Fruit fly (Drosophila melanogaster) whole organism, embryonic: ENCODE data around the gene CG13876.

Source experiments
- Aef1 ChIP-seq: fragments of 200-800 bp; sonication (Bioruptor generic); IDR thresholded peaks from 3 replicates; pipeline ENCODE4 v1.3.6; 2022; ENCODE audit warnings: missing biosample characterization, missing genetic modification characterization
- CG10654 ChIP-seq: fragments of 200-800 bp; sonication (Bioruptor generic); optimal IDR thresholded peaks from 2 replicates; lab custom pipeline; 2016; ENCODE audit warnings: missing biosample characterization, missing genetic modification characterization
- CG11085 ChIP-seq: fragments of 200-800 bp; sonication (Bioruptor generic); IDR thresholded peaks from 2 replicates; pipeline ENCODE4 v1.3.6; 2022; ENCODE audit warnings: missing biosample characterization, missing genetic modification characterization
- CG11723 ChIP-seq: fragments of 200-800 bp; sonication (Bioruptor generic); optimal IDR thresholded peaks from 2 replicates; lab custom pipeline; 2017; ENCODE audit warnings: missing biosample characterization, mild to moderate bottlenecking, missing genetic modification characterization
- CG12071 ChIP-seq: fragments of 200-800 bp; sonication (Bioruptor generic); optimal IDR thresholded peaks from 3 replicates; lab custom pipeline; 2018; ENCODE audit warnings: missing biosample characterization, mild to moderate bottlenecking, missing genetic modification characterization
- CG13775 ChIP-seq: fragments of 200-800 bp; sonication (Bioruptor generic); optimal IDR thresholded peaks from 3 replicates; lab custom pipeline; 2017; ENCODE audit warnings: missing biosample characterization, mild to moderate bottlenecking, missing genetic modification characterization
- CG15011 ChIP-seq: fragments of 200-800 bp; sonication (Bioruptor generic); optimal IDR thresholded peaks from 3 replicates; lab custom pipeline; 2018; ENCODE audit warnings: missing biosample characterization, mild to moderate bottlenecking, missing genetic modification characterization
- CG16779 ChIP-seq: fragments of 200-800 bp; sonication (Bioruptor generic); IDR thresholded peaks from 2 replicates; pipeline ENCODE4 v1.3.6; 2022; ENCODE audit warnings: missing biosample characterization, missing genetic modification characterization
- CG17328 ChIP-seq: fragments of 200-800 bp; sonication (Bioruptor generic); IDR thresholded peaks from 2 replicates; pipeline ENCODE4 v1.3.6; 2022; ENCODE audit warnings: missing biosample characterization, missing genetic modification characterization
- CG18619 ChIP-seq: fragments of 200-800 bp; sonication (Bioruptor generic); optimal IDR thresholded peaks from 3 replicates; lab custom pipeline; 2017; ENCODE audit warnings: missing biosample characterization, mild to moderate bottlenecking, missing genetic modification characterization
- CG2129 ChIP-seq: fragments of 200-800 bp; sonication (Bioruptor generic); IDR thresholded peaks from 2 replicates; pipeline ENCODE4 v1.3.6; 2022; ENCODE audit warnings: missing biosample characterization, missing genetic modification characterization; ENCODE audit not compliant: partially characterized antibody
- CG32767 ChIP-seq: fragments of 200-800 bp; sonication (Bioruptor generic); IDR thresholded peaks from 2 replicates; pipeline ENCODE4 v1.3.6; 2022; ENCODE audit warnings: missing biosample characterization, missing genetic modification characterization
- CG34376 ChIP-seq: fragments of 200-800 bp; sonication (Bioruptor generic); optimal IDR thresholded peaks from 2 replicates; lab custom pipeline; 2018; ENCODE audit warnings: missing biosample characterization, mild to moderate bottlenecking, missing genetic modification characterization
- CG4404 ChIP-seq: fragments of 200-800 bp; sonication (Bioruptor generic); IDR thresholded peaks from 2 replicates; pipeline ENCODE4 v1.3.6; 2022; ENCODE audit warnings: missing biosample characterization, missing genetic modification characterization
- CG4730 ChIP-seq: fragments of 200-800 bp; sonication (Bioruptor generic); IDR thresholded peaks from 2 replicates; pipeline ENCODE4 v1.3.6; 2022; ENCODE audit warnings: missing biosample characterization, missing genetic modification characterization
- CG7271 ChIP-seq: fragments of 200-800 bp; sonication (Bioruptor generic); optimal IDR thresholded peaks from 2 replicates; lab custom pipeline; 2018; ENCODE audit warnings: missing biosample characterization, mild to moderate bottlenecking, missing genetic modification characterization, moderate library complexity
- CG8478 ChIP-seq: fragments of >200 bp; optimal IDR thresholded peaks from 2 replicates; lab custom pipeline; 2018
- CG8924 ChIP-seq: fragments of 200-800 bp; optimal IDR thresholded peaks from 3 replicates; lab custom pipeline; 2019; ENCODE audit warnings: missing biosample characterization, mild to moderate bottlenecking, missing genetic modification characterization, moderate library complexity
- CkIIα-i1 ChIP-seq: fragments of 200-800 bp; sonication (Bioruptor generic); IDR thresholded peaks from 2 replicates; pipeline ENCODE4 v1.3.6; 2022; ENCODE audit warnings: missing biosample characterization, missing genetic modification characterization
- CoRest ChIP-seq: fragments of 200-800 bp; sonication (Bioruptor generic); optimal IDR thresholded peaks from 3 replicates; lab custom pipeline; 2018; ENCODE audit warnings: missing biosample characterization, mild to moderate bottlenecking, missing genetic modification characterization, moderate library complexity
- D19B ChIP-seq: fragments of 200-800 bp; sonication (Bioruptor generic); optimal IDR thresholded peaks from 2 replicates; lab custom pipeline; 2017; ENCODE audit warnings: missing biosample characterization, mild to moderate bottlenecking, missing genetic modification characterization
- ERR ChIP-seq: fragments of 200-800 bp; sonication (Bioruptor generic); optimal IDR thresholded peaks from 2 replicates; lab custom pipeline; 2016; ENCODE audit warnings: missing biosample characterization, missing genetic modification characterization
- Ets97D ChIP-seq: fragments of 200-800 bp; sonication (Bioruptor generic); optimal IDR thresholded peaks from 3 replicates; lab custom pipeline; 2016; ENCODE audit warnings: missing biosample characterization, missing genetic modification characterization
- Gug ChIP-seq: fragments of 200-800 bp; sonication (Bioruptor generic); IDR thresholded peaks from 4 replicates; pipeline ENCODE4 v1.3.6; 2022; ENCODE audit warnings: missing biosample characterization, missing genetic modification characterization
- Hand ChIP-seq: fragments of 200-800 bp; sonication (Bioruptor generic); optimal IDR thresholded peaks from 2 replicates; lab custom pipeline; 2017; ENCODE audit warnings: mild to moderate bottlenecking, missing biosample characterization, missing genetic modification reagents, missing genetic modification characterization
- Hr3 ChIP-seq: fragments of 200-800 bp; sonication (Bioruptor generic); optimal IDR thresholded peaks from 3 replicates; lab custom pipeline; 2016; ENCODE audit warnings: missing biosample characterization, missing genetic modification characterization
- Hr51 ChIP-seq, 2 experiments: fragments of 200-800 bp; sonication (Bioruptor generic); optimal IDR thresholded peaks; 2 replicates in 1 of 2; 3 replicates in 1 of 2; lab custom pipeline; 2016 to 2018; ENCODE audit warnings: missing biosample characterization in 2 of 2, missing genetic modification characterization in 2 of 2, mild to moderate bottlenecking in 1 of 2, moderate library complexity in 1 of 2
- Kr ChIP-seq: fragments of 200-800 bp; sonication (Bioruptor generic); optimal IDR thresholded peaks from 2 replicates; lab custom pipeline; 2017; ENCODE audit warnings: missing biosample characterization, mild to moderate bottlenecking, missing genetic modification characterization
- Mad ChIP-seq: fragments of 200-800 bp; sonication (Bioruptor generic); optimal IDR thresholded peaks from 2 replicates; lab custom pipeline; 2016; ENCODE audit warnings: missing biosample characterization, missing genetic modification characterization
- Med ChIP-seq: fragments of 200-800 bp; sonication (Bioruptor generic); peaks from one replicate; lab custom pipeline; 2016; ENCODE audit warnings: missing biosample characterization, missing genetic modification characterization, mild to moderate bottlenecking, inconsistent platforms, moderate library complexity
- NK7.1 ChIP-seq: fragments of 200-800 bp; sonication (Bioruptor generic); optimal IDR thresholded peaks from 3 replicates; lab custom pipeline; 2016; ENCODE audit warnings: missing biosample characterization, missing genetic modification characterization
- NfI ChIP-seq: fragments of 200-800 bp; sonication (Bioruptor generic); optimal IDR thresholded peaks from 3 replicates; lab custom pipeline; 2018; ENCODE audit warnings: missing biosample characterization, mild to moderate bottlenecking, missing genetic modification characterization, moderate library complexity
- Sox102F ChIP-seq: fragments of 200-800 bp; sonication (Bioruptor generic); optimal IDR thresholded peaks from 2 replicates; lab custom pipeline; 2018; ENCODE audit warnings: missing biosample characterization, mild to moderate bottlenecking, missing genetic modification characterization, moderate library complexity
- bowl ChIP-seq: fragments of 200-800 bp; sonication (Bioruptor generic); IDR thresholded peaks from 2 replicates; pipeline ENCODE4 v1.3.6; 2022; ENCODE audit warnings: missing biosample characterization, missing genetic modification characterization
- cg ChIP-seq: fragments of 200-800 bp; sonication (Bioruptor generic); optimal IDR thresholded peaks from 3 replicates; lab custom pipeline; 2019; ENCODE audit warnings: missing biosample characterization, mild to moderate bottlenecking, missing genetic modification characterization, moderate library complexity
- chn ChIP-seq: fragments of 200-800 bp; sonication (Bioruptor generic); optimal IDR thresholded peaks from 2 replicates; lab custom pipeline; 2016; ENCODE audit warnings: missing biosample characterization, missing genetic modification characterization
- ci ChIP-seq: fragments of 200-800 bp; sonication (Bioruptor generic); IDR thresholded peaks from 3 replicates; pipeline ENCODE4 v1.3.6; 2022; ENCODE audit warnings: missing biosample characterization, missing genetic modification characterization
- corto ChIP-seq: fragments of 200-800 bp; sonication (Bioruptor generic); optimal IDR thresholded peaks from 2 replicates; lab custom pipeline; 2016; ENCODE audit warnings: missing biosample characterization, mild to moderate bottlenecking, missing genetic modification characterization, moderate library complexity
- exex ChIP-seq: fragments of 200-800 bp; sonication (Bioruptor generic); optimal IDR thresholded peaks from 4 replicates; lab custom pipeline; 2018; ENCODE audit warnings: missing biosample characterization, mild to moderate bottlenecking, missing genetic modification characterization, moderate library complexity
- lab ChIP-seq: fragments of 200-800 bp; sonication (Bioruptor generic); optimal IDR thresholded peaks from 3 replicates; lab custom pipeline; 2017; ENCODE audit warnings: missing biosample characterization, missing genetic modification characterization, mild to moderate bottlenecking, moderate library complexity, missing genetic modification reagents
- mirr ChIP-seq: fragments of 200-800 bp; sonication (Bioruptor generic); optimal IDR thresholded peaks from 3 replicates; lab custom pipeline; 2018; ENCODE audit warnings: missing biosample characterization, mild to moderate bottlenecking, missing genetic modification characterization
- pros ChIP-seq: fragments of 200-800 bp; sonication (Bioruptor generic); optimal IDR thresholded peaks from 3 replicates; lab custom pipeline; 2019; ENCODE audit warnings: missing biosample characterization, mild to moderate bottlenecking, missing genetic modification characterization, moderate library complexity
- slp2 ChIP-seq: fragments of 200-800 bp; sonication (Bioruptor generic); optimal IDR thresholded peaks from 2 replicates; lab custom pipeline; 2016; ENCODE audit warnings: missing biosample characterization, missing genetic modification characterization
- sug ChIP-seq: fragments of 200-800 bp; optimal IDR thresholded peaks from 2 replicates; lab custom pipeline; 2019; ENCODE audit warnings: missing biosample characterization, mild to moderate bottlenecking, missing genetic modification characterization, moderate library complexity
- tup ChIP-seq: fragments of 200-800 bp; sonication (Bioruptor generic); optimal IDR thresholded peaks from 2 replicates; lab custom pipeline; 2016; ENCODE audit warnings: missing biosample characterization, mild to moderate bottlenecking, missing genetic modification characterization, moderate library complexity

CG13876 gene

dm6 chr3L:217480-218118 lies 11.7 kb downstream of the CG13876 start, which contains the start of gene CG13877:
TSS of gene CG13877 (plus strand) at chr3L:218068.
- no peak for TF ChIP-seq ERR (GFP tag; lab: Kevin White, UChicago)
- TF ChIP-seq CG34376 (GFP tag; lab: Kevin White, UChicago) = peak; percentile 11
- no peak for TF ChIP-seq CG17328 (GFP tag; lab: Robert Waterston, UW)
- peak; percentile 6 for TF ChIP-seq Med (GFP tag; lab: Kevin White, UChicago)
- TF ChIP-seq NfI (GFP tag; lab: Kevin White, UChicago) = no peak
- no peak for TF ChIP-seq CG12071 (GFP tag; lab: Kevin White, UChicago)
- peak; percentile 79 for TF ChIP-seq sug (tag; lab: Kevin White, UChicago)
- no peak for TF ChIP-seq mirr (GFP tag; lab: Kevin White, UChicago)

DNA sequence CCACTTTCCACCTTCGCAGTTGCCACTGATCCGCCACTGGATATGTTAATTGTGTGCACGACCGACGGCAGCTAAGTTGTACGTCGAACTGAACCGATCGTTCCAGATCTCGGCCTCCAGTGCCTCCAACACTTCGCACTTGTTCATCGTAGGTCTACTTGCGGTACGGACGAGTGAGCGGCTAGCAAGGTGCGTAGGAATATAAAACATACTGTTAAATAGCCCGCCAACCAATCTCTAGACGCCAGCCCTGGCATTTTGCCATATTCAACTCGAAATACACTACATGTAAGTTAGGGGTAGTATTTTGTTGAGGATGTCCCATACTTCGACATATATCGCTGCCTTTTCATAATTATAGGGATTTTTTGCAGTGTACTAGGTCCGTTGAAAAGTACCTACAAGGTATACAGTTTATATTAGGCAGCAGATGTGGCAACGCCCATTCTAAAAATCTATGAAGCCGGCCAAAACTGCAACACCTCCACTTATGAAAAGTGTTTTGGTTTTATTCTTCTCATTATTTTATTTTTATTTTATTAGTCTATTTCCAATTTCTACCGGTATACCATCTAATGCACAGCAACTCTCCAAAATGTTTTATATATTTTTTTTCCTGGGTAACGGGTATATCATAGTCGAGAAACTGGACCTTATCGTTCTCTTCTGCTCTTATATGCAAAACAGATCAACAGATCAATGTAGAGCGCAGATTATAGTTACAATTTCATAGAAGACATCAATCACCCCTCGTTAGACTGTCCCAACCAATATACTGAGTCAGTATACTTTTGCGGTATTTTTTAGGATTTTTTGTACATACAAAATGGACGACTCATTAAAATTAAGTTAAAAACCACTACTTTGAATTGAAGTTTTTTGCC lies 17.3 kb downstream of the CG13876 start, which contains the start of the genes pyx and CG33229:
Gene pyx (minus strand): TSS at position 51 of the 884 bp plus-strand sequence.
Gene CG33229 (plus strand): TSS at position 834 of the 884 bp plus-strand sequence.
- TF ChIP-seq lab (peak; percentile 84), ci (GFP tag; lab: Robert Waterston, UW) (peak; percentile 64), CG15011 (GFP tag; lab: Kevin White, UChicago) (peak; percentile 57), CG4730 (peak; percentile 64), slp2 (GFP tag; lab: Kevin White, UChicago) (peak; percentile 69), Sox102F (GFP tag; lab: Kevin White, UChicago) (peak; percentile 78), CG8478 (lab: Kevin White, UChicago) (no peak), tup (GFP tag; lab: Kevin White, UChicago) (peak; percentile 65), Ets97D (GFP tag; lab: Kevin White, UChicago) (peak; percentile 70), CoRest (tag; lab: Kevin White, UChicago) (peak; percentile 94), Aef1 (GFP tag; lab: Robert Waterston, UW) (peak; percentile 75; the same call in 2 of the 3 replicates), D19B (GFP tag; lab: Kevin White, UChicago) (peak; percentile 78), CG2129 (GFP tag; lab: Robert Waterston, UW) (no peak), NK7.1 (GFP tag; lab: Kevin White, UChicago) (peak; percentile 45), bowl (0 out of 2 replicates have a peak, but pooled peaks have one; percentile 21), CG11085 (GFP tag; lab: Robert Waterston, UW) (peak; percentile 72), Kr (GFP tag; lab: Kevin White, UChicago) (no peak), Hand (GFP tag; lab: Kevin White, UChicago) (peak; percentile 63), cg (no peak), corto (GFP tag; lab: Kevin White, UChicago) (no peak), CkIIα-i1 (GFP tag; lab: Robert Waterston, UW) (0 out of 2 replicates have a peak, but pooled peaks have one; percentile 11), Gug (GFP tag; lab: Robert Waterston, UW) (peak; percentile 83), Hr3 (GFP tag; lab: Kevin White, UChicago) (peak; percentile 87), CG18619 (GFP tag; lab: Kevin White, UChicago) (peak; percentile 87), CG8924 (peak; percentile 85), Hr51 (GFP tag; optimal IDR thresholded peaks at IDR 0.05; lab: Kevin White, UChicago) (peak; percentile 71 to 84), CG16779 (GFP tag; lab: Robert Waterston, UW) (peak; percentile 85), CG13775 (GFP tag; lab: Kevin White, UChicago) (peak; percentile 90), chn (GFP tag; lab: Kevin White, UChicago) (peak; percentile 84), pros (GFP tag; lab: Kevin White, UChicago) (no peak), exex (peak; percentile 60), CG4404 (GFP tag; lab: Robert Waterston, UW) (peak; percentile 80), CG10654 (GFP tag; lab: Kevin White, UChicago) (peak; percentile 83), CG32767 (GFP tag; lab: Robert Waterston, UW) (peak; percentile 8; the same call in 1 of the 2 replicates), CG7271 (no peak), sug (tag; lab: Kevin White, UChicago) (peak; percentile 92), Mad (GFP tag; lab: Kevin White, UChicago) (peak; percentile 89), CG11723 (GFP tag; lab: Kevin White, UChicago) (peak; percentile 62), CG12071 (GFP tag; lab: Kevin White, UChicago) (peak; percentile 70)
